Worm (Caenorhabditis elegans) whole organism, young adult: ENCODE data around the gene exos-4.1.

ENCODE experiments used
- B0261.1 ChIP-seq: sonication (generic microtip); optimal IDR thresholded peaks from 2 replicates; lab custom pipeline; 2016; ENCODE audit warnings: mild to moderate bottlenecking, missing genetic modification characterization, moderate library complexity, missing compliant biosample characterization
- B0336.3 ChIP-seq: fragments of 200-800 bp; sonication (Bioruptor generic); IDR thresholded peaks from 2 replicates; pipeline ENCODE4 v1.3.6; 2022; ENCODE audit warnings: missing genetic modification characterization, missing compliant biosample characterization
- C06A6.2 ChIP-seq: fragments of 200-800 bp; sonication (Bioruptor generic); conservative IDR thresholded peaks from 2 replicates; pipeline ENCODE4 v1.3.6; 2022; ENCODE audit warnings: missing genetic modification characterization, missing compliant biosample characterization
- F10E7.11 ChIP-seq: sonication (generic microtip); optimal IDR thresholded peaks from 2 replicates; lab custom pipeline; 2017; ENCODE audit warnings: mild to moderate bottlenecking, missing genetic modification characterization, moderate library complexity, missing compliant biosample characterization
- F39B2.1 ChIP-seq: fragments of 200-800 bp; sonication (Bioruptor generic); IDR thresholded peaks from 2 replicates; pipeline ENCODE4 v1.3.6; 2022; ENCODE audit warnings: missing genetic modification reagents, missing genetic modification characterization, missing compliant biosample characterization
- F49E8.2 ChIP-seq: sonication (generic microtip); optimal IDR thresholded peaks from 3 replicates; lab custom pipeline; 2017; ENCODE audit warnings: missing genetic modification characterization, mild to moderate bottlenecking, missing compliant biosample characterization, antibody characterized with exemption, moderate library complexity; ENCODE audit not compliant: insufficient read depth
- F55B11.4 ChIP-seq: sonication (generic microtip); optimal IDR thresholded peaks from 2 replicates; lab custom pipeline; 2016; ENCODE audit warnings: missing compliant biosample characterization, missing genetic modification characterization, borderline replicate concordance; ENCODE audit not compliant: insufficient read depth
- K11D2.4 ChIP-seq: fragments of 200-800 bp; sonication (Bioruptor generic); IDR thresholded peaks from 2 replicates; pipeline ENCODE4 v1.3.6; 2022; ENCODE audit warnings: missing genetic modification reagents, missing genetic modification characterization, missing compliant biosample characterization
- Y53G8AR.9 ChIP-seq: fragments of 200-800 bp; sonication (Bioruptor generic); conservative IDR thresholded peaks from 2 replicates; pipeline ENCODE4 v1.3.6; 2022; ENCODE audit warnings: missing genetic modification reagents, missing genetic modification characterization, missing compliant biosample characterization
- Y79H2A.3 ChIP-seq: fragments of 200-800 bp; sonication (Bioruptor generic); conservative IDR thresholded peaks from 2 replicates; pipeline ENCODE4 v1.3.6; 2022; ENCODE audit warnings: missing genetic modification reagents, missing genetic modification characterization, missing compliant biosample characterization
- ZK185.1 ChIP-seq: sonication (generic microtip); optimal IDR thresholded peaks from 2 replicates; lab custom pipeline; 2016; ENCODE audit warnings: mild to moderate bottlenecking, missing genetic modification characterization, missing compliant biosample characterization; ENCODE audit not compliant: poor library complexity, severe bottlenecking
- athp-1 ChIP-seq: sonication (generic microtip); optimal IDR thresholded peaks from 2 replicates; lab custom pipeline; 2017; ENCODE audit warnings: mild to moderate bottlenecking, missing genetic modification characterization, missing compliant biosample characterization
- attf-5 ChIP-seq: fragments of 200-800 bp; sonication (Bioruptor generic); optimal IDR thresholded peaks from 2 replicates; lab custom pipeline; 2018; ENCODE audit warnings: mild to moderate bottlenecking, missing genetic modification characterization, missing compliant biosample characterization
- bed-2 ChIP-seq: fragments of 200-800 bp; sonication (Bioruptor generic); IDR thresholded peaks from 2 replicates; pipeline ENCODE4 v1.3.6; 2022; ENCODE audit warnings: missing genetic modification reagents, missing genetic modification characterization, missing compliant biosample characterization
- cebp-1 ChIP-seq, 2 experiments: fragments of 200-800 bp in 1 of 2; sonication (Bioruptor generic) in 1 of 2; sonication (generic microtip) in 1 of 2; IDR thresholded peaks in 1 of 2; optimal IDR thresholded peaks in 1 of 2; 2 replicates each; pipeline versions ENCODE4 v1.3.6 to Lab custom; 2017 to 2022; ENCODE audit warnings: missing compliant biosample characterization in 2 of 2, missing genetic modification characterization in 2 of 2, mild to moderate bottlenecking in 1 of 2, missing genetic modification reagents in 1 of 2, moderate library complexity in 1 of 2
- cebp-2 ChIP-seq: fragments of 200-800 bp; sonication (Bioruptor generic); IDR thresholded peaks from 2 replicates; pipeline ENCODE4 v1.3.6; 2022; ENCODE audit warnings: missing genetic modification characterization, missing compliant biosample characterization
- ceh-40 ChIP-seq: fragments of 200-800 bp; sonication (Bioruptor generic); IDR thresholded peaks from 2 replicates; pipeline ENCODE4 v1.3.6; 2022; ENCODE audit warnings: missing genetic modification characterization, missing compliant biosample characterization
- chd-7 ChIP-seq: sonication (generic microtip); optimal IDR thresholded peaks from 2 replicates; lab custom pipeline; 2016; ENCODE audit warnings: mild to moderate bottlenecking, missing genetic modification characterization, moderate library complexity, missing compliant biosample characterization
- dox-1 ChIP-seq: fragments of 200-800 bp; sonication (Bioruptor generic); IDR thresholded peaks from 2 replicates; pipeline ENCODE4 v1.3.6; 2022; ENCODE audit warnings: missing genetic modification reagents, missing genetic modification characterization, missing compliant biosample characterization
- dpff-1 ChIP-seq: sonication (generic microtip); optimal IDR thresholded peaks from 2 replicates; lab custom pipeline; 2017; ENCODE audit warnings: mild to moderate bottlenecking, missing genetic modification characterization, missing compliant biosample characterization
- dpl-1 ChIP-seq: fragments of 150-350 bp; optimal IDR thresholded peaks from 2 replicates; lab custom pipeline; 2014; ENCODE audit warnings: missing biosample characterization, missing genetic modification reagents, missing genetic modification characterization
- ets-4 ChIP-seq: fragments of 200-800 bp; sonication (Bioruptor generic); optimal IDR thresholded peaks from 2 replicates; lab custom pipeline; 2018; ENCODE audit warnings: mild to moderate bottlenecking, missing genetic modification characterization, missing compliant biosample characterization
- gei-17 ChIP-seq: fragments of 200-800 bp; sonication (Bioruptor generic); optimal IDR thresholded peaks from 2 replicates; lab custom pipeline; 2018; ENCODE audit warnings: mild to moderate bottlenecking, missing genetic modification characterization, missing compliant biosample characterization
- hlh-26 ChIP-seq: fragments of 200-800 bp; sonication (Bioruptor generic); conservative IDR thresholded peaks from 2 replicates; pipeline ENCODE4 v1.3.6; 2022; ENCODE audit warnings: missing genetic modification reagents, missing genetic modification characterization, missing compliant biosample characterization
- hmg-1.2 ChIP-seq: fragments of 200-800 bp; sonication (Bioruptor generic); IDR thresholded peaks from 2 replicates; pipeline ENCODE4 v1.3.6; 2022; ENCODE audit warnings: missing genetic modification reagents, missing genetic modification characterization, missing compliant biosample characterization
- let-526 ChIP-seq: fragments of 200-800 bp; sonication (Bioruptor generic); IDR thresholded peaks from 2 replicates; pipeline ENCODE4 v1.3.6; 2022; ENCODE audit warnings: missing genetic modification reagents, missing genetic modification characterization, missing compliant biosample characterization
- lin-35 ChIP-seq, 3 experiments: fragments of 150-350 bp in 2 of 3; sonication (generic microtip) in 1 of 3; optimal IDR thresholded peaks; 2 replicates each; lab custom pipeline; 2014 to 2018; ENCODE audit warnings: missing biosample characterization in 3 of 3, missing genetic modification characterization in 3 of 3, missing genetic modification reagents in 3 of 3
- lin-40 ChIP-seq: sonication (generic microtip); optimal IDR thresholded peaks from 2 replicates; lab custom pipeline; 2016; ENCODE audit warnings: missing genetic modification characterization, mild to moderate bottlenecking, missing compliant biosample characterization, missing genotype, missing genetic modification reagents
- lsl-1 ChIP-seq: fragments of 200-800 bp; sonication (Bioruptor generic); optimal IDR thresholded peaks from 2 replicates; lab custom pipeline; 2018; ENCODE audit warnings: mild to moderate bottlenecking, missing genetic modification characterization, moderate library complexity, missing compliant biosample characterization
- madf-3 ChIP-seq: fragments of 200-800 bp; sonication (Bioruptor generic); IDR thresholded peaks from 2 replicates; pipeline ENCODE4 v1.3.6; 2022; ENCODE audit warnings: missing genetic modification reagents, missing genetic modification characterization, missing compliant biosample characterization
- mcd-1 ChIP-seq: fragments of 200-800 bp; sonication (Bioruptor generic); IDR thresholded peaks from 2 replicates; pipeline ENCODE4 v1.3.6; 2022; ENCODE audit warnings: missing genetic modification reagents, missing genetic modification characterization, missing compliant biosample characterization
- mes-4 ChIP-seq: sonication (generic microtip); optimal IDR thresholded peaks from 2 replicates; lab custom pipeline; 2016; ENCODE audit warnings: missing genotype, missing genetic modification characterization, missing compliant biosample characterization
- nfya-1 ChIP-seq: sonication (generic microtip); optimal IDR thresholded peaks from 2 replicates; lab custom pipeline; 2017; ENCODE audit warnings: antibody characterized with exemption, missing compliant biosample characterization, missing genetic modification characterization, borderline replicate concordance; ENCODE audit not compliant: insufficient read depth
- nfyb-1 ChIP-seq: fragments of 200-800 bp; sonication (Bioruptor generic); IDR thresholded peaks from 2 replicates; pipeline ENCODE4 v1.3.6; 2022; ENCODE audit warnings: missing genetic modification reagents, missing genetic modification characterization, missing compliant biosample characterization
- nhr-120 ChIP-seq: fragments of 200-800 bp; sonication (Bioruptor generic); IDR thresholded peaks from 2 replicates; pipeline ENCODE4 v1.3.6; 2022; ENCODE audit warnings: missing genetic modification characterization, missing compliant biosample characterization
- pbrm-1 ChIP-seq: fragments of 200-800 bp; sonication (Bioruptor generic); IDR thresholded peaks from 2 replicates; pipeline ENCODE4 v1.3.6; 2022; ENCODE audit warnings: missing genetic modification reagents, missing genetic modification characterization, missing compliant biosample characterization
- snpc-1.3 ChIP-seq: sonication (generic microtip); optimal IDR thresholded peaks from 2 replicates; lab custom pipeline; 2017; ENCODE audit warnings: missing genetic modification characterization, mild to moderate bottlenecking, missing compliant biosample characterization, antibody characterized with exemption, moderate library complexity, missing genotype, missing genetic modification reagents; ENCODE audit not compliant: insufficient read depth
- somi-1 ChIP-seq: fragments of 200-800 bp; sonication (Bioruptor generic); optimal IDR thresholded peaks from 2 replicates; lab custom pipeline; 2018; ENCODE audit warnings: mild to moderate bottlenecking, missing genetic modification characterization, missing compliant biosample characterization
- tlf-1 ChIP-seq: fragments of 200-800 bp; sonication (Bioruptor generic); optimal IDR thresholded peaks from 2 replicates; lab custom pipeline; 2018; ENCODE audit warnings: mild to moderate bottlenecking, missing genetic modification characterization, missing compliant biosample characterization
- unc-130 ChIP-seq: sonication (generic microtip); optimal IDR thresholded peaks from 2 replicates; lab custom pipeline; 2016; ENCODE audit warnings: missing genetic modification reagents, missing genetic modification characterization, missing compliant biosample characterization
- unc-62 ChIP-seq: fragments of 150-350 bp; optimal IDR thresholded peaks from 2 replicates; lab custom pipeline; 2014; ENCODE audit warnings: missing biosample characterization, missing genetic modification reagents, missing genetic modification characterization
- xnd-1 ChIP-seq: sonication (generic microtip); optimal IDR thresholded peaks from 2 replicates; lab custom pipeline; 2016; ENCODE audit warnings: missing genotype, missing genetic modification reagents, missing genetic modification characterization, missing compliant biosample characterization
- zim-3 ChIP-seq: sonication (generic microtip); optimal IDR thresholded peaks from 2 replicates; lab custom pipeline; 2017; ENCODE audit warnings: mild to moderate bottlenecking, missing genetic modification characterization, moderate library complexity, missing compliant biosample characterization
- ztf-18 ChIP-seq: sonication (generic microtip); optimal IDR thresholded peaks from 2 replicates; lab custom pipeline; 2016; ENCODE audit warnings: missing genotype, mild to moderate bottlenecking, missing genetic modification characterization, missing compliant biosample characterization
- ztf-28 ChIP-seq: fragments of 200-800 bp; sonication (Bioruptor generic); IDR thresholded peaks from 2 replicates; pipeline ENCODE4 v1.3.6; 2022; ENCODE audit warnings: missing genetic modification reagents, missing genetic modification characterization, missing compliant biosample characterization

exos-4.1 gene

ce11 chrIV:13082836-13083763 is 15.7 kb upstream of the exos-4.1 start:
- TF ChIP-seq bed-2 (GFP tag; lab: Robert Waterston, UW) (no peak), cebp-1 (GFP tag; IDR thresholded peaks at IDR 0.05; lab: Robert Waterston, UW) (no peak), cebp-1 (tag; optimal IDR thresholded peaks at IDR 0.05; lab: Kevin White, UChicago) (peak; percentile 25), nfya-1 (no peak), B0261.1 (tag; lab: Kevin White, UChicago) (no peak), xnd-1 (no peak), ZK185.1 (tag; lab: Kevin White, UChicago) (peak; percentile 20), B0336.3 (0 out of 2 replicates have a peak, but pooled peaks have one; percentile 20), madf-3 (0 out of 2 replicates have a peak, but pooled peaks have one; percentile 3), dpff-1 (tag; lab: Kevin White, UChicago) (no peak), chd-7 (peak; percentile 59), ceh-40 (GFP tag; lab: Robert Waterston, UW) (0 out of 2 replicates have a peak, but pooled peaks have one; percentile 1), attf-5 (GFP tag; lab: Kevin White, UChicago) (no peak), ztf-18 (tag; lab: Kevin White, UChicago) (no peak), gei-17 (GFP tag; lab: Kevin White, UChicago) (no peak), lin-40 (tag; lab: Kevin White, UChicago) (peak; percentile 36), F39B2.1 (GFP tag; lab: Robert Waterston, UW) (peak; percentile 36; the same call in 1 of the 2 replicates), lin-35 (GFP tag; optimal IDR thresholded peaks at IDR 0.05; lab: Kevin White, UChicago) (peak in 1 of 3 experiments; percentile 50), mcd-1 (0 out of 2 replicates have a peak, but pooled peaks have one; percentile 20), athp-1 (tag; lab: Kevin White, UChicago) (no peak), F49E8.2 (no peak), tlf-1 (GFP tag; lab: Kevin White, UChicago) (no peak), dpl-1 (GFP tag; lab: Kevin White, UChicago) (no peak), somi-1 (GFP tag; lab: Kevin White, UChicago) (peak; percentile 59), pbrm-1 (GFP tag; lab: Robert Waterston, UW) (no peak), lsl-1 (no peak), ztf-28 (no peak), unc-62 (no peak), hlh-26 (GFP tag; lab: Robert Waterston, UW) (no peak), Y79H2A.3 (GFP tag; lab: Robert Waterston, UW) (no peak), snpc-1.3 (tag; lab: Kevin White, UChicago) (no peak), dox-1 (GFP tag; lab: Robert Waterston, UW) (no peak), mes-4 (tag; lab: Kevin White, UChicago) (no peak), nhr-120 (GFP tag; lab: Robert Waterston, UW) (no peak), cebp-2 (GFP tag; lab: Robert Waterston, UW) (peak; percentile 6; the same call in 1 of the 2 replicates), unc-130 (GFP tag; lab: Kevin White, UChicago) (no peak), F55B11.4 (no peak), let-526 (GFP tag; lab: Robert Waterston, UW) (no peak), nfyb-1 (GFP tag; lab: Robert Waterston, UW) (0 out of 2 replicates have a peak, but pooled peaks have one; percentile 40), zim-3 (tag; lab: Kevin White, UChicago) (no peak), Y53G8AR.9 (GFP tag; lab: Robert Waterston, UW) (peak; percentile 28; the same call in 1 of the 2 replicates), K11D2.4 (GFP tag; lab: Robert Waterston, UW) (no peak), ets-4 (no peak), F10E7.11 (tag; lab: Kevin White, UChicago) (peak; percentile 4), C06A6.2 (no peak), hmg-1.2 (GFP tag; lab: Robert Waterston, UW) (0 out of 2 replicates have a peak, but pooled peaks have one; percentile 8)
